Fruit fly (Drosophila melanogaster) whole organism, pupa: ENCODE measurements around the gene CG6013.
A peak's percentile ranks its signal among the peaks of the same experiment; 100 is the strongest.

Experiments
- CG10348 ChIP-seq: fragments of 200-800 bp; sonication (Bioruptor generic); IDR thresholded peaks from 2 replicates; pipeline ENCODE4 v1.3.6; 2022; ENCODE audit warnings: missing biosample characterization, missing genetic modification characterization
- CG12605 ChIP-seq: fragments of 200-800 bp; sonication (Bioruptor generic); IDR thresholded peaks from 2 replicates; pipeline ENCODE4 v1.3.6; 2022; ENCODE audit warnings: missing biosample characterization, missing genetic modification characterization
- CG13204 ChIP-seq: fragments of 200-800 bp; sonication (Bioruptor generic); optimal IDR thresholded peaks from 2 replicates; lab custom pipeline; 2018; ENCODE audit warnings: missing biosample characterization, mild to moderate bottlenecking, missing genetic modification characterization, moderate library complexity
- CG14655 ChIP-seq: fragments of 200-800 bp; sonication (Bioruptor generic); optimal IDR thresholded peaks from 3 replicates; lab custom pipeline; 2017; ENCODE audit warnings: mild to moderate bottlenecking, missing biosample characterization, missing genetic modification reagents, missing genetic modification characterization
- CG15710 ChIP-seq: fragments of 200-800 bp; sonication (Bioruptor generic); optimal IDR thresholded peaks from 2 replicates; lab custom pipeline; 2018; ENCODE audit warnings: missing biosample characterization, mild to moderate bottlenecking, missing genetic modification characterization, moderate library complexity
- CG17806 ChIP-seq: fragments of 200-800 bp; sonication (Bioruptor generic); optimal IDR thresholded peaks from 2 replicates; lab custom pipeline; 2018; ENCODE audit warnings: missing biosample characterization, mild to moderate bottlenecking, missing genetic modification characterization, moderate library complexity
- CG32121 ChIP-seq: fragments of 200-800 bp; sonication (Bioruptor generic); IDR thresholded peaks from 2 replicates; pipeline ENCODE4 v1.3.6; 2022; ENCODE audit warnings: missing biosample characterization, missing genetic modification characterization
- CG34367 ChIP-seq: fragments of 200-800 bp; sonication (Bioruptor generic); optimal IDR thresholded peaks from 2 replicates; lab custom pipeline; 2018; ENCODE audit warnings: missing biosample characterization, mild to moderate bottlenecking, missing genetic modification characterization
- CG4496 ChIP-seq: fragments of 200-800 bp; sonication (Bioruptor generic); IDR thresholded peaks from 3 replicates; pipeline ENCODE4 v1.3.6; 2022; ENCODE audit warnings: missing biosample characterization, missing genetic modification characterization
- CG8159 ChIP-seq: fragments of 200-800 bp; sonication (Bioruptor generic); optimal IDR thresholded peaks from 3 replicates; lab custom pipeline; 2018; ENCODE audit warnings: missing biosample characterization, mild to moderate bottlenecking, missing genetic modification characterization, moderate library complexity
- CG8301 ChIP-seq: fragments of 200-800 bp; sonication (Bioruptor generic); optimal IDR thresholded peaks from 2 replicates; lab custom pipeline; 2018; ENCODE audit warnings: missing biosample characterization, mild to moderate bottlenecking, missing genetic modification characterization
- CG9948 ChIP-seq: fragments of 200-800 bp; sonication (Bioruptor generic); optimal IDR thresholded peaks from 2 replicates; lab custom pipeline; 2018; ENCODE audit warnings: missing biosample characterization, mild to moderate bottlenecking, missing genetic modification characterization, moderate library complexity
- D1 ChIP-seq: fragments of 200-800 bp; sonication (Bioruptor generic); optimal IDR thresholded peaks from 2 replicates; lab custom pipeline; 2018; ENCODE audit warnings: missing biosample characterization, mild to moderate bottlenecking, missing genetic modification characterization, moderate library complexity
- EcR ChIP-seq: fragments of 200-800 bp; sonication (Bioruptor generic); optimal IDR thresholded peaks from 3 replicates; lab custom pipeline; 2019; ENCODE audit warnings: missing biosample characterization, missing genetic modification characterization, mild to moderate bottlenecking, moderate library complexity, missing genetic modification reagents
- Ets98B ChIP-seq: fragments of 200-800 bp; sonication (Bioruptor generic); IDR thresholded peaks from 2 replicates; pipeline ENCODE4 v1.3.6; 2022; ENCODE audit warnings: missing biosample characterization, missing genetic modification characterization
- Pif1A ChIP-seq: fragments of 200-800 bp; sonication (Bioruptor generic); optimal IDR thresholded peaks from 3 replicates; lab custom pipeline; 2016; ENCODE audit warnings: missing biosample characterization, missing genetic modification characterization
- Pif1B ChIP-seq: fragments of 200-800 bp; sonication (Bioruptor generic); optimal IDR thresholded peaks from 3 replicates; lab custom pipeline; 2016; ENCODE audit warnings: missing biosample characterization, missing genetic modification characterization
- Snoo ChIP-seq: fragments of 200-800 bp; sonication (Bioruptor generic); optimal IDR thresholded peaks from 3 replicates; lab custom pipeline; 2017; ENCODE audit warnings: missing biosample characterization, mild to moderate bottlenecking, missing genetic modification characterization, inconsistent platforms
- fd96Ca ChIP-seq: fragments of 200-800 bp; sonication (Bioruptor generic); IDR thresholded peaks from 3 replicates; pipeline ENCODE4 v1.3.6; 2022; ENCODE audit warnings: missing biosample characterization, missing genetic modification characterization
- gl ChIP-seq: fragments of 200-800 bp; sonication (Bioruptor generic); optimal IDR thresholded peaks from 2 replicates; lab custom pipeline; 2018; ENCODE audit warnings: missing biosample characterization, mild to moderate bottlenecking, missing genetic modification characterization
- rn ChIP-seq: fragments of 200-800 bp; sonication (Bioruptor generic); IDR thresholded peaks from 2 replicates; pipeline ENCODE4 v1.3.6; 2022; ENCODE audit warnings: missing biosample characterization, missing genetic modification characterization

The CG6013 gene

DNA sequence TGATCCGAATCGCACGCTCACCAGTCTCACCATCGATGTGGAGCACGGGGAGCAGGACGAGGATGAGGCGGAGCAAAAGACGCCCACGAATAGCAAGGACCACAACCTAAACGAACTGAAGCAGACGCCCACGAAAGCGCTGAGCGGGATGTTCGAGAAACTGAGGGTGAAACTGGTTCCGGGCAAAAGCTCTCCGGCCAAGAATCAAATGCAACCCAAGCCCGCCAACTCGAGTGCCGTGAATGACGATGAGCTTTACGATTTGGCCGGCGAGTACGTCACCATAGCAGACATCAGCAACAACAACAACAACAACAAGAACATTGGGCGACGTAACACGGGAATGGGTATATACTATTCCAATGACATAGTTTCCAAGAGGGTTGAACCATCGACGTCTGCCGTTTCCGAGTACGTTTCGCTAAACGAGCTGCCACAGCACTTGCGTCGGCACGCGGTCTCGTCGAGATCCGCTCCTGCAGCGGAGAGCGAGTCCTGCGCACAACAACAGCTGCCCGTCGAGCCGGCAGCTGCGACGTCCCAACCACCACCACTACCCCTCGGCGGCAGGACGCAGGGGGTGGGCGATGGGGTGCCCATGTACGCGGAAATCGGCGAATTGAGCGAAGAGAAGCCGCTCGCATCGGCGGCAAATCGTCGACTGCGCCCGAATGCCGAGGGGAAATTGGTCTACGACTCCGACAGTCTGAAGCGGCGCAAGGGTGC lies 13.8 kb upstream of the CG6013 start:
- no peak for TF ChIP-seq Ets98B (GFP tag; lab: Robert Waterston, UW)
- TF ChIP-seq gl: no peak
- no peak for TF ChIP-seq CG8159 (tag; lab: Kevin White, UChicago)
- peak; percentile 20 for TF ChIP-seq EcR (GFP tag; lab: Kevin White, UChicago)
- TF ChIP-seq fd96Ca (GFP tag; lab: Robert Waterston, UW): no peak
- TF ChIP-seq D1 (tag; lab: Kevin White, UChicago): no peak
- peak; percentile 94 for TF ChIP-seq CG13204 (GFP tag; lab: Kevin White, UChicago)

DNA sequence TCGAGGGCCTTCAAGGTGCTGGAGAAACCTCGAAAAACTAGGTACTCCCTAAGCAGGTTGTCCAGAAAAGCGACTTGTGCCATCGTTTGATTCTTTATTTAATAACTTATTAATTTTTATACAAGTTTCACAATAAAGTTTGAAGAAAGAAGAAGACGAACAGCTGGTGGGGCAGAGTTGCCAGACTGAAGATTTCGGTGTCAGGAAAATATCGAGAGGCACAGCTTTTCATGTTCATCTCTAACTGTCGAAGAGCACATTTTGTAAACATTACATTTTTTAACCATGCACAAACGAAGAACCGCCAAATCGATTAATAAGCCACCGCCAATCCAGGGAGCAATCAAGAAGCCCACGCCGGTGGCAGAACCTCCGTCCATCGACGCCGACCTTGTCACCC lies 7.4 kb upstream of the CG6013 start, which contains the start of the genes CG6005 and CG14286:
TSS of gene CG6005 (minus strand) at position 169 of the 400 bp plus-strand sequence.
TSS of gene CG14286 (plus strand) at position 231 of the 400 bp plus-strand sequence.
- no peak for TF ChIP-seq rn
- no peak for TF ChIP-seq Snoo (tag; lab: Kevin White, UChicago)
- no peak for TF ChIP-seq CG34367
- 0 out of 3 replicates have a peak, but pooled peaks have one; percentile 32 for TF ChIP-seq fd96Ca (GFP tag; lab: Robert Waterston, UW)
- no peak for TF ChIP-seq CG13204 (GFP tag; lab: Kevin White, UChicago)
- TF ChIP-seq CG15710 (tag; lab: Kevin White, UChicago): peak; percentile 13
- TF ChIP-seq Pif1A (GFP tag; lab: Kevin White, UChicago): no peak
- TF ChIP-seq Ets98B (GFP tag; lab: Robert Waterston, UW): peak; percentile 45
- peak; percentile 32; the same call in 1 of the 2 replicates for TF ChIP-seq CG32121 (GFP tag; lab: Robert Waterston, UW)
- peak; percentile 70 for TF ChIP-seq CG4496
- TF ChIP-seq EcR (GFP tag; lab: Kevin White, UChicago): no peak

DNA sequence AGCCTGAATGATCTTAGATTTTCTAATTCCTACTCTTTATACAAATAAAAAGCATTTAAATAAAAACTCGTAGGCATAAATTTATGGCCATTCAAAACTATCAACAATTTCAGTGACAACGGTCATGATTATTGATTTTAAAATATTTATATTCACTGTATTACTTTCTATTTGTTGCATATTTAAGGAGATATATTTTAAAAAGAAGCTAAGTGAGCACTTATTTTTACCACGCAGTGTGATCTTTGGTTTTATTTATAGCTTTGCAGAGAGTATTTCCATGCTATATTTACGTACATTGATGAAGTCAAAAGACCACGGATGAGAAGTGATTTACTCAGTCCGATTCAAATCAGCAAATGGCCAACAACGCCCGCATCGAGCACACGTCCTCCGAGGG lies 6.5 kb upstream of the CG6013 start, which contains the start of gene CG14285:
TSS of gene CG14285 (plus strand) at position 339 of the 400 bp plus-strand sequence.
- TF ChIP-seq rn (no peak), EcR (GFP tag; lab: Kevin White, UChicago) (no peak), CG32121 (GFP tag; lab: Robert Waterston, UW) (peak; percentile 22; the same call in 1 of the 2 replicates)

DNA sequence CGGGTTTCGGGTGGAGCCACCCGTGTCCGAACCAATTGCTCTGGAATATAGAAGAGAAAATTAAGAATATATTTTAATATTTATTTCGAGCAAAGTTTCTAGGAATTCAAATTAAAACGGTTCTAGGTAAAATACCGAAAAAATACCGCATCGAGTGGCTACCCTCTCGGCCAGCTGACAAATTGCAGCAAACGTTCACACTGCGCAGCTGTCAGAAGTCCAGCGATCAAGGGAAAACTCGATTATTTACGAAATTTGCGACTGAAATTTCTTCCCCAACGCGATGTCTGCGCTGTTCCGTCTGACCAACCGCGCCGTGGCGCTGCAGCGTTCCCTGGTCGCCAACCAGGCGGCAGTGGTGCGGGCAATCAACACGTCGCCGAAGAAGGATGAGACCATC lies 4.1 kb upstream of the CG6013 start, which contains the start of gene NP15.6:
TSS of gene NP15.6 (plus strand) at position 204 of the 400 bp plus-strand sequence.
- TF ChIP-seq CG17806 (tag; lab: Kevin White, UChicago): no peak
- no peak for TF ChIP-seq Pif1A (GFP tag; lab: Kevin White, UChicago)
- TF ChIP-seq CG34367: no peak
- TF ChIP-seq rn: no peak
- no peak for TF ChIP-seq CG9948 (tag; lab: Kevin White, UChicago)
- no peak for TF ChIP-seq Ets98B (GFP tag; lab: Robert Waterston, UW)
- TF ChIP-seq D1 (tag; lab: Kevin White, UChicago): no peak
- TF ChIP-seq CG4496: no peak
- TF ChIP-seq Pif1B (GFP tag; lab: Kevin White, UChicago): no peak
- TF ChIP-seq CG15710 (tag; lab: Kevin White, UChicago): no peak
- no peak for TF ChIP-seq EcR (GFP tag; lab: Kevin White, UChicago)
- no peak for TF ChIP-seq CG14655 (GFP tag; lab: Kevin White, UChicago)
- TF ChIP-seq CG8301 (tag; lab: Kevin White, UChicago): no peak
- TF ChIP-seq CG8159 (tag; lab: Kevin White, UChicago): no peak
- no peak for TF ChIP-seq CG10348 (GFP tag; lab: Robert Waterston, UW)
- TF ChIP-seq CG12605 (GFP tag; lab: Robert Waterston, UW): no peak
- no peak for TF ChIP-seq CG32121 (GFP tag; lab: Robert Waterston, UW)
- no peak for TF ChIP-seq gl
- no peak for TF ChIP-seq Snoo (tag; lab: Kevin White, UChicago)
- TF ChIP-seq fd96Ca (GFP tag; lab: Robert Waterston, UW): no peak

DNA sequence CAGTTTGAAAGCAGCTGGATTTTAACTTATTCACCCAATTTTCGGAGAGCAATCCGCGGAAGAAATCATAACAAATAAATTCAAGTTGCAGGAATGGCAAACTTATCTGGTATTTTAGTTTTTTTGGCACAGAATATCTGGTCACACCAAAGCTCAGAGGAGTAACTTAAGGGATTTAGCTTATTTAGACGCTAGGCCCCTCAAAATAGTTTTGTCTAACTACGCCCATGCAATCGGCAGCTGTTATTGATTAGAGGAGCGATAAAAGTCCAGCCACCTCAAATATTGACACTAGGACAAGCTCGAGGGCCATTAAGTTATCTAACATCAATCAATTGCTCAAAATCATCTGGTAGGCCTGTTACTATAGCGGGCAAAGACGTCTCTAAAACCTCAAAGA lies 2.5 kb upstream of the CG6013 start, which contains the start of the genes GatA and P5cr:
TSS of gene GatA (minus strand) at position 100 of the 400 bp plus-strand sequence.
TSS of gene P5cr (plus strand) at position 174 of the 400 bp plus-strand sequence.
- TF ChIP-seq fd96Ca (GFP tag; lab: Robert Waterston, UW): peak; percentile 92
- TF ChIP-seq CG9948 (tag; lab: Kevin White, UChicago): peak; percentile 59
- TF ChIP-seq gl: peak; percentile 45
- peak; percentile 82 for TF ChIP-seq EcR (GFP tag; lab: Kevin White, UChicago)
- no peak for TF ChIP-seq Pif1A (GFP tag; lab: Kevin White, UChicago)
- peak; percentile 94 for TF ChIP-seq CG4496
- TF ChIP-seq CG17806 (tag; lab: Kevin White, UChicago): peak; percentile 71
- TF ChIP-seq rn: peak; percentile 70
- peak; percentile 20 for TF ChIP-seq Snoo (tag; lab: Kevin White, UChicago)
- peak; percentile 56 for TF ChIP-seq CG34367
- TF ChIP-seq CG8159 (tag; lab: Kevin White, UChicago): no peak
- TF ChIP-seq CG13204 (GFP tag; lab: Kevin White, UChicago): no peak
- peak; percentile 81 for TF ChIP-seq CG32121 (GFP tag; lab: Robert Waterston, UW)
- TF ChIP-seq D1 (tag; lab: Kevin White, UChicago): no peak
- TF ChIP-seq CG14655 (GFP tag; lab: Kevin White, UChicago): no peak
- TF ChIP-seq CG10348 (GFP tag; lab: Robert Waterston, UW): peak; percentile 64; the same call in 1 of the 2 replicates
- TF ChIP-seq CG15710 (tag; lab: Kevin White, UChicago): peak; percentile 70
- TF ChIP-seq CG12605 (GFP tag; lab: Robert Waterston, UW): peak; percentile 80
- TF ChIP-seq Pif1B (GFP tag; lab: Kevin White, UChicago): no peak
- peak; percentile 94 for TF ChIP-seq Ets98B (GFP tag; lab: Robert Waterston, UW)
- TF ChIP-seq CG8301 (tag; lab: Kevin White, UChicago): peak; percentile 69
